Fruit fly (Drosophila melanogaster) whole organism, embryonic: Measurements from ENCODE around the gene CG7985.

Experiments used
- Abd-B ChIP-seq: fragments of 200-800 bp; sonication (Bioruptor generic); optimal IDR thresholded peaks from 2 replicates; lab custom pipeline; 2018; ENCODE audit warnings: missing biosample characterization, mild to moderate bottlenecking, missing genetic modification characterization, moderate library complexity
- B-H2 ChIP-seq: fragments of 200-800 bp; sonication (Bioruptor generic); optimal IDR thresholded peaks from 2 replicates; lab custom pipeline; 2018; ENCODE audit warnings: missing biosample characterization, mild to moderate bottlenecking, missing genetic modification characterization
- Blimp-1 ChIP-seq: fragments of 200-800 bp; sonication (Bioruptor generic); optimal IDR thresholded peaks from 3 replicates; lab custom pipeline; 2018; ENCODE audit warnings: missing biosample characterization, missing genetic modification characterization, mild to moderate bottlenecking, moderate library complexity, missing genetic modification reagents
- CG10431 ChIP-seq: fragments of 200-800 bp; sonication (Bioruptor generic); optimal IDR thresholded peaks from 3 replicates; lab custom pipeline; 2018; ENCODE audit warnings: missing biosample characterization, mild to moderate bottlenecking, missing genetic modification characterization
- CG10565 ChIP-seq: fragments of 200-800 bp; sonication (Bioruptor generic); optimal IDR thresholded peaks from 3 replicates; lab custom pipeline; 2016; ENCODE audit warnings: missing biosample characterization, mild to moderate bottlenecking, missing genetic modification characterization
- CG11560 ChIP-seq: fragments of 200-800 bp; sonication (Bioruptor generic); IDR thresholded peaks from 3 replicates; pipeline ENCODE4 v1.3.6; 2022; ENCODE audit warnings: missing biosample characterization, missing genetic modification characterization
- CG12236 ChIP-seq: fragments of 200-800 bp; sonication (Bioruptor generic); optimal IDR thresholded peaks from 2 replicates; lab custom pipeline; 2016; ENCODE audit warnings: missing biosample characterization, missing genetic modification characterization
- CG14860 ChIP-seq: fragments of 200-800 bp; sonication (Bioruptor generic); IDR thresholded peaks from 3 replicates; pipeline ENCODE4 v1.3.6; 2022; ENCODE audit warnings: missing biosample characterization, missing genetic modification characterization; ENCODE audit not compliant: partially characterized antibody
- CG15479 ChIP-seq: fragments of 200-800 bp; sonication (Bioruptor generic); optimal IDR thresholded peaks from 3 replicates; lab custom pipeline; 2019; ENCODE audit warnings: missing biosample characterization, mild to moderate bottlenecking, missing genetic modification characterization, moderate library complexity
- CG15514 ChIP-seq: fragments of 200-800 bp; sonication (Bioruptor generic); optimal IDR thresholded peaks from 3 replicates; lab custom pipeline; 2017; ENCODE audit warnings: missing biosample characterization, missing genetic modification characterization, mild to moderate bottlenecking, moderate library complexity, missing genetic modification reagents
- CG17829 ChIP-seq: fragments of 200-800 bp; optimal IDR thresholded peaks from 2 replicates; lab custom pipeline; 2019; ENCODE audit warnings: missing biosample characterization, mild to moderate bottlenecking, missing genetic modification characterization, moderate library complexity
- CG1832 ChIP-seq: fragments of 200-800 bp; sonication (Bioruptor generic); optimal IDR thresholded peaks from 2 replicates; lab custom pipeline; 2017; ENCODE audit warnings: missing biosample characterization, mild to moderate bottlenecking, missing genetic modification characterization, inconsistent platforms
- CG18619 ChIP-seq: fragments of 200-800 bp; sonication (Bioruptor generic); optimal IDR thresholded peaks from 3 replicates; lab custom pipeline; 2017; ENCODE audit warnings: missing biosample characterization, mild to moderate bottlenecking, missing genetic modification characterization
- CG2116 ChIP-seq: fragments of 200-800 bp; sonication (Bioruptor generic); optimal IDR thresholded peaks from 3 replicates; lab custom pipeline; 2018; ENCODE audit warnings: missing biosample characterization, mild to moderate bottlenecking, missing genetic modification characterization
- CG2712 ChIP-seq: fragments of 200-800 bp; optimal IDR thresholded peaks from 3 replicates; lab custom pipeline; 2019; ENCODE audit warnings: missing biosample characterization, mild to moderate bottlenecking, missing genetic modification characterization, moderate library complexity
- CG32532 ChIP-seq: fragments of 200-800 bp; sonication (Bioruptor generic); IDR thresholded peaks from 2 replicates; pipeline ENCODE4 v1.3.6; 2022; ENCODE audit warnings: missing biosample characterization, missing genetic modification characterization
- CG32767 ChIP-seq: fragments of 200-800 bp; sonication (Bioruptor generic); IDR thresholded peaks from 2 replicates; pipeline ENCODE4 v1.3.6; 2022; ENCODE audit warnings: missing biosample characterization, missing genetic modification characterization
- CG3838 ChIP-seq: fragments of 200-800 bp; sonication (Bioruptor generic); optimal IDR thresholded peaks from 3 replicates; lab custom pipeline; 2016; ENCODE audit warnings: missing biosample characterization, missing genetic modification characterization
- CG4617 ChIP-seq: fragments of 200-800 bp; sonication (Bioruptor generic); optimal IDR thresholded peaks from 3 replicates; lab custom pipeline; 2016; ENCODE audit warnings: missing biosample characterization, missing genetic modification characterization, borderline replicate concordance
- CG7745 ChIP-seq: fragments of 200-800 bp; sonication (Bioruptor generic); optimal IDR thresholded peaks from 2 replicates; lab custom pipeline; 2018; ENCODE audit warnings: missing biosample characterization, mild to moderate bottlenecking, missing genetic modification characterization, moderate library complexity
- CG9876 ChIP-seq: fragments of 200-800 bp; sonication (Bioruptor generic); optimal IDR thresholded peaks from 2 replicates; lab custom pipeline; 2016; ENCODE audit warnings: missing biosample characterization, missing genetic modification characterization
- Dad ChIP-seq: fragments of 200-800 bp; sonication (Bioruptor generic); optimal IDR thresholded peaks from 3 replicates; lab custom pipeline; 2016; ENCODE audit warnings: missing biosample characterization, missing genetic modification characterization
- Max ChIP-seq: fragments of 200-800 bp; sonication (Bioruptor generic); optimal IDR thresholded peaks from 2 replicates; lab custom pipeline; 2016; ENCODE audit warnings: missing biosample characterization, mild to moderate bottlenecking, missing genetic modification characterization
- Sry-δ ChIP-seq: fragments of 200-800 bp; sonication (Bioruptor generic); optimal IDR thresholded peaks from 2 replicates; lab custom pipeline; 2016; ENCODE audit warnings: missing biosample characterization, missing genetic modification characterization
- Taf1 ChIP-seq: fragments of 200-800 bp; sonication (Bioruptor generic); IDR thresholded peaks from 2 replicates; pipeline ENCODE4 v1.3.6; 2022; ENCODE audit warnings: missing biosample characterization, missing genetic modification characterization
- aop ChIP-seq: fragments of 200-800 bp; sonication (Bioruptor generic); IDR thresholded peaks from 2 replicates; pipeline ENCODE4 v1.3.6; 2022; ENCODE audit warnings: missing biosample characterization, missing genetic modification characterization
- bigmax ChIP-seq: fragments of 200-800 bp; sonication (Bioruptor generic); optimal IDR thresholded peaks from 2 replicates; lab custom pipeline; 2018; ENCODE audit warnings: missing biosample characterization, mild to moderate bottlenecking, missing genetic modification characterization
- caup ChIP-seq: fragments of 200-800 bp; sonication (Bioruptor generic); optimal IDR thresholded peaks from 3 replicates; lab custom pipeline; 2017; ENCODE audit warnings: missing biosample characterization, mild to moderate bottlenecking, missing genetic modification characterization, moderate library complexity; ENCODE audit not compliant: severe bottlenecking
- da ChIP-seq: fragments of 200-800 bp; sonication (Bioruptor generic); optimal IDR thresholded peaks from 2 replicates; lab custom pipeline; 2016; ENCODE audit warnings: missing biosample characterization, missing genetic modification characterization
- gcm2 ChIP-seq: fragments of 200-800 bp; sonication (Bioruptor generic); optimal IDR thresholded peaks from 2 replicates; lab custom pipeline; 2016; ENCODE audit warnings: missing biosample characterization, missing genetic modification characterization
- gsb-n ChIP-seq: fragments of 200-800 bp; sonication (Bioruptor generic); optimal IDR thresholded peaks from 3 replicates; lab custom pipeline; 2018; ENCODE audit warnings: missing biosample characterization, mild to moderate bottlenecking, missing genetic modification characterization
- hkb ChIP-seq, 2 experiments: fragments of 200-800 bp in 1 of 2; fragments of >200 bp in 1 of 2; sonication (Bioruptor generic) in 1 of 2; IDR thresholded peaks in 1 of 2; optimal IDR thresholded peaks in 1 of 2; 2 replicates each; pipeline versions ENCODE4 v1.3.6 to Lab custom; 2017 to 2022; ENCODE audit warnings: missing biosample characterization in 1 of 2, missing genetic modification characterization in 1 of 2
- jing ChIP-seq: fragments of 200-800 bp; sonication (Bioruptor generic); optimal IDR thresholded peaks from 2 replicates; lab custom pipeline; 2018; ENCODE audit warnings: missing biosample characterization, mild to moderate bottlenecking, missing genetic modification characterization
- ken ChIP-seq: fragments of 200-800 bp; sonication (Bioruptor generic); IDR thresholded peaks from 3 replicates; pipeline ENCODE4 v1.3.6; 2022; ENCODE audit warnings: missing biosample characterization, missing genetic modification characterization
- lbe ChIP-seq: fragments of 200-800 bp; sonication (Bioruptor generic); optimal IDR thresholded peaks from 2 replicates; lab custom pipeline; 2016; ENCODE audit warnings: missing biosample characterization, mild to moderate bottlenecking, missing genetic modification characterization
- lola ChIP-seq, 3 experiments: fragments of >200 bp in 2 of 3; fragments of 200-800 bp in 1 of 3; sonication (Bioruptor generic) in 1 of 3; optimal IDR thresholded peaks; 2 replicates each; lab custom pipeline; 2017 to 2019; ENCODE audit warnings: missing biosample characterization in 3 of 3, missing genetic modification characterization in 3 of 3, mild to moderate bottlenecking in 1 of 3, moderate library complexity in 1 of 3
- nmo ChIP-seq: fragments of 200-800 bp; sonication (Bioruptor generic); optimal IDR thresholded peaks from 2 replicates; lab custom pipeline; 2018; ENCODE audit warnings: missing biosample characterization, mild to moderate bottlenecking, missing genetic modification characterization, moderate library complexity
- pan ChIP-seq, 4 experiments: fragments of >200 bp in 3 of 4; fragments of 200-800 bp in 1 of 4; sonication (Bioruptor generic) in 1 of 4; optimal IDR thresholded peaks in 3 of 4; IDR thresholded peaks in 1 of 4; 2 replicates each; pipeline versions ENCODE4 v1.3.6 to Lab custom; 2017 to 2022; ENCODE audit warnings: missing biosample characterization in 2 of 4, missing genetic modification characterization in 2 of 4, mixed read lengths in 1 of 4
- pnt ChIP-seq: fragments of 200-800 bp; sonication (Bioruptor generic); optimal IDR thresholded peaks from 3 replicates; lab custom pipeline; 2016; ENCODE audit warnings: missing biosample characterization, missing genetic modification characterization
- psq ChIP-seq: fragments of 200-800 bp; sonication (Bioruptor generic); optimal IDR thresholded peaks from 2 replicates; lab custom pipeline; 2017; ENCODE audit warnings: missing biosample characterization, missing genetic modification characterization
- seq ChIP-seq: fragments of 200-800 bp; sonication (Bioruptor generic); IDR thresholded peaks from 2 replicates; pipeline ENCODE4 v1.3.6; 2022; ENCODE audit warnings: missing biosample characterization, missing genetic modification characterization
- sqz ChIP-seq: fragments of 200-800 bp; sonication (Bioruptor generic); optimal IDR thresholded peaks from 3 replicates; lab custom pipeline; 2018; ENCODE audit warnings: missing biosample characterization, mild to moderate bottlenecking, missing genetic modification characterization
- tgo ChIP-seq: fragments of 200-800 bp; sonication (Bioruptor generic); IDR thresholded peaks from 3 replicates; pipeline ENCODE4 v1.3.6; 2022; ENCODE audit warnings: missing biosample characterization, missing genetic modification characterization
- tio ChIP-seq: fragments of 200-800 bp; sonication (Bioruptor generic); optimal IDR thresholded peaks from 2 replicates; lab custom pipeline; 2017; ENCODE audit warnings: missing biosample characterization, missing genetic modification characterization, inconsistent platforms
- tll ChIP-seq, 2 experiments: fragments of 200-800 bp in 1 of 2; fragments of >200 bp in 1 of 2; sonication (Bioruptor generic) in 1 of 2; optimal IDR thresholded peaks; 2 replicates each; lab custom pipeline; 2017 to 2019; ENCODE audit warnings: missing biosample characterization in 2 of 2, missing genetic modification characterization in 2 of 2, mild to moderate bottlenecking in 1 of 2, moderate library complexity in 1 of 2
- usp ChIP-seq: fragments of >200 bp; optimal IDR thresholded peaks from 2 replicates; lab custom pipeline; 2017; ENCODE audit warnings: missing biosample characterization, missing genetic modification characterization
- yki ChIP-seq: fragments of >200 bp; optimal IDR thresholded peaks from 3 replicates; lab custom pipeline; 2018
- z ChIP-seq: fragments of 200-800 bp; sonication (Bioruptor generic); IDR thresholded peaks from 3 replicates; pipeline ENCODE4 v1.3.6; 2022; ENCODE audit warnings: missing biosample characterization, missing genetic modification characterization
- zfh2 ChIP-seq: fragments of 200-800 bp; sonication (Bioruptor generic); optimal IDR thresholded peaks from 2 replicates; lab custom pipeline; 2016; ENCODE audit warnings: missing biosample characterization, missing genetic modification characterization

Gene CG7985

dm6 chr3R:18199177-18199884, at the start of gene CG7985, which contains the start of gene Ssdp:
Gene CG7985 (plus strand): TSS chr3R:18199857.
Gene Ssdp (minus strand): TSS chr3R:18199595.
- TF ChIP-seq CG32767 (GFP tag; lab: Robert Waterston, UW) (no peak), CG9876 (GFP tag; lab: Kevin White, UChicago) (no peak), B-H2 (GFP tag; lab: Kevin White, UChicago) (no peak), CG17829 (no peak), CG10565 (GFP tag; lab: Kevin White, UChicago) (no peak), yki (no peak), CG10431 (GFP tag; lab: Kevin White, UChicago) (no peak), CG11560 (no peak), usp (GFP tag; lab: Kevin White, UChicago) (no peak), CG3838 (GFP tag; lab: Kevin White, UChicago) (no peak), z (GFP tag; lab: Robert Waterston, UW) (no peak), CG12236 (GFP tag; lab: Kevin White, UChicago) (no peak), CG2712 (tag; lab: Kevin White, UChicago) (peak; percentile 26), Dad (no peak), CG14860 (GFP tag; lab: Robert Waterston, UW) (no peak), Taf1 (GFP tag; lab: Robert Waterston, UW) (no peak), pan (optimal IDR thresholded peaks at IDR 0.05; lab: Kevin White, UChicago) (no peak), pan (GFP tag; optimal IDR thresholded peaks at IDR 0.05 in 1 of 2, IDR thresholded peaks at IDR 0.05 in 1 of 2) (no peak), CG4617 (GFP tag; lab: Kevin White, UChicago) (peak; percentile 68), CG7745 (tag; lab: Kevin White, UChicago) (no peak), Blimp-1 (GFP tag; lab: Kevin White, UChicago) (no peak), lbe (no peak), sqz (GFP tag; lab: Kevin White, UChicago) (no peak), psq (GFP tag; lab: Kevin White, UChicago) (peak; percentile 92), tio (GFP tag; lab: Kevin White, UChicago) (no peak), CG18619 (GFP tag; lab: Kevin White, UChicago) (no peak), CG1832 (GFP tag; lab: Kevin White, UChicago) (no peak), zfh2 (no peak), ken (GFP tag; lab: Robert Waterston, UW) (no peak), hkb (optimal IDR thresholded peaks at IDR 0.05; lab: Kevin White, UChicago) (peak; percentile 69), hkb (GFP tag; IDR thresholded peaks at IDR 0.05; lab: Robert Waterston, UW) (no peak), gcm2 (no peak), CG32532 (GFP tag; lab: Robert Waterston, UW) (no peak), caup (GFP tag; lab: Kevin White, UChicago) (no peak), CG2116 (GFP tag; lab: Kevin White, UChicago) (peak; percentile 71), jing (no peak), pnt (GFP tag; lab: Kevin White, UChicago) (no peak), lola (GFP tag; optimal IDR thresholded peaks at IDR 0.05; lab: Kevin White, UChicago) (no peak), aop (no peak), tll (GFP tag; optimal IDR thresholded peaks at IDR 0.05; lab: Kevin White, UChicago) (no peak), seq (GFP tag; lab: Robert Waterston, UW) (no peak), da (GFP tag; lab: Kevin White, UChicago) (no peak), tgo (no peak), nmo (peak; percentile 44), CG15514 (GFP tag; lab: Kevin White, UChicago) (peak; percentile 60), bigmax (GFP tag; lab: Kevin White, UChicago) (no peak), Sry-δ (GFP tag; lab: Kevin White, UChicago) (peak; percentile 27), Abd-B (GFP tag; lab: Kevin White, UChicago) (peak; percentile 49), gsb-n (tag; lab: Kevin White, UChicago) (no peak), CG15479 (GFP tag; lab: Kevin White, UChicago) (no peak), Max (GFP tag; lab: Kevin White, UChicago) (peak; percentile 24)
